Worm (Caenorhabditis elegans): ENCODE results near the gene asp-13.

The asp-13 gene

ce11 chrV:8654460-8655419, 11.7 kb upstream of the asp-13 start (continued):
- TF ChIP-seq nhr-10 (tag; optimal IDR thresholded peaks at IDR 0.05) (peak; percentile 44), fos-1 (tag; optimal IDR thresholded peaks at IDR 0.05) (peak; percentile 67), mxl-3 (GFP tag; optimal IDR thresholded peaks at IDR 0.05) (peak; percentile 55), mep-1 (tag; optimal IDR thresholded peaks at IDR 0.05) (peak; percentile 39)

ce11 chrV:8653080-8653821, 10.3 kb upstream of the asp-13 start:
- no peak for TF ChIP-seq T26A8.4 (GFP tag; IDR thresholded peaks at IDR 0.05)
- no peak for TF ChIP-seq zfp-3 (GFP tag; conservative IDR thresholded peaks at IDR 0.05)
- no peak for TF ChIP-seq nhr-77 (tag; optimal IDR thresholded peaks at IDR 0.05)
- no peak for TF ChIP-seq rbr-2 (tag; optimal IDR thresholded peaks at IDR 0.05)
- TF ChIP-seq egl-43 (GFP tag; IDR thresholded peaks at IDR 0.05), result no peak
- TF ChIP-seq unc-39 (tag; optimal IDR thresholded peaks at IDR 0.05), result no peak
- no peak for TF ChIP-seq mxl-3 (GFP tag; optimal IDR thresholded peaks at IDR 0.05)
- no peak for TF ChIP-seq ceh-28 (tag; optimal IDR thresholded peaks at IDR 0.05)
- TF ChIP-seq ctbp-1 (GFP tag; IDR thresholded peaks at IDR 0.05), result no peak
- TF ChIP-seq lin-15B (tag; optimal IDR thresholded peaks at IDR 0.05), result no peak
- TF ChIP-seq ceh-44 (GFP tag; IDR thresholded peaks at IDR 0.05), result no peak
- TF ChIP-seq madf-9 (GFP tag; conservative IDR thresholded peaks at IDR 0.05), result no peak
- no peak for TF ChIP-seq daf-19 (GFP tag; conservative IDR thresholded peaks at IDR 0.05)
- no peak for TF ChIP-seq jun-1 (tag; optimal IDR thresholded peaks at IDR 0.05)
- no peak for TF ChIP-seq set-16 (GFP tag; IDR thresholded peaks at IDR 0.05)
- TF ChIP-seq Y48G9A.11 (GFP tag; IDR thresholded peaks at IDR 0.05), result no peak
- no peak for TF ChIP-seq lin-38 (GFP tag; IDR thresholded peaks at IDR 0.05)
- no peak for TF ChIP-seq ceh-32 (tag; optimal IDR thresholded peaks at IDR 0.05; ENCODE audit: poor library complexity)
- no peak for TF ChIP-seq mes-2 (tag; optimal IDR thresholded peaks at IDR 0.05; ENCODE audit: poor library complexity, severe bottlenecking)
- TF ChIP-seq snpc-1.2 (GFP tag; IDR thresholded peaks at IDR 0.05), result no peak
- no peak for TF ChIP-seq saeg-2 (GFP tag; IDR thresholded peaks at IDR 0.05)
- peak; percentile 88 for TF ChIP-seq php-3 (GFP tag; IDR thresholded peaks at IDR 0.05)
- peak; percentile 63 for TF ChIP-seq hlh-11 (tag; optimal IDR thresholded peaks at IDR 0.05)
- no peak for TF ChIP-seq nhr-76 (tag; optimal IDR thresholded peaks at IDR 0.05)
- TF ChIP-seq ZK337.2 (GFP tag; IDR thresholded peaks at IDR 0.05), result no peak
- no peak for TF ChIP-seq nhr-11 (tag; optimal IDR thresholded peaks at IDR 0.05)
- no peak for TF ChIP-seq dpl-1 (GFP tag; optimal IDR thresholded peaks at IDR 0.05)
- no peak for TF ChIP-seq gei-8 (GFP tag; optimal IDR thresholded peaks at IDR 0.05)
- no peak for TF ChIP-seq spr-3 (GFP tag; optimal IDR thresholded peaks at IDR 0.05)
- no peak for TF ChIP-seq unc-130 (GFP tag; optimal IDR thresholded peaks at IDR 0.05)
- no peak for TF ChIP-seq zag-1 (tag; optimal IDR thresholded peaks at IDR 0.05)
- no peak for TF ChIP-seq mdl-1 (tag; optimal IDR thresholded peaks at IDR 0.05)
- TF ChIP-seq daf-8 (GFP tag; IDR thresholded peaks at IDR 0.05), result no peak
- TF ChIP-seq nhr-42 (GFP tag; IDR thresholded peaks at IDR 0.05), result no peak
- no peak for TF ChIP-seq zfp-2 (tag; optimal IDR thresholded peaks at IDR 0.05)
- peak; percentile 92 for TF ChIP-seq dmd-6 (GFP tag; IDR thresholded peaks at IDR 0.05)
- no peak for TF ChIP-seq lin-39 (tag; optimal IDR thresholded peaks at IDR 0.05)
- no peak for TF ChIP-seq sdz-12 (GFP tag; optimal IDR thresholded peaks at IDR 0.05)
- no peak for TF ChIP-seq Y105C5A.15 (GFP tag; IDR thresholded peaks at IDR 0.05)
- TF ChIP-seq vab-7 (GFP tag; IDR thresholded peaks at IDR 0.05), result no peak
- no peak for TF ChIP-seq daf-16 (GFP tag; optimal IDR thresholded peaks at IDR 0.05)
- no peak for TF ChIP-seq daf-16 (tag; optimal IDR thresholded peaks at IDR 0.05)
- TF ChIP-seq ceh-82 (tag; optimal IDR thresholded peaks at IDR 0.05), result no peak
- TF ChIP-seq F49E8.2 (tag; optimal IDR thresholded peaks at IDR 0.05; ENCODE audit: borderline replicate concordance), result no peak
